Fruit fly (Drosophila melanogaster) whole organism, embryonic: ENCODE data around the gene CG32639.

Experiments
- Awh ChIP-seq: fragments of 200-800 bp; sonication (Bioruptor generic); IDR thresholded peaks from 2 replicates; pipeline ENCODE4, ENCODE4 v1.3.6; 2022; ENCODE audit warnings: missing biosample characterization, missing genetic modification characterization
- C15 ChIP-seq: fragments of 200-800 bp; sonication (Bioruptor generic); IDR thresholded peaks from 3 replicates; pipeline ENCODE4 v1.3.6; 2022; ENCODE audit warnings: missing biosample characterization, missing genetic modification characterization
- CG10209 ChIP-seq: fragments of 200-800 bp; sonication (Bioruptor generic); optimal IDR thresholded peaks from 3 replicates; lab custom pipeline; 2017; ENCODE audit warnings: missing biosample characterization, mild to moderate bottlenecking, missing genetic modification characterization, missing genetic modification reagents
- CG10462 ChIP-seq: fragments of 200-800 bp; sonication (Bioruptor generic); optimal IDR thresholded peaks from 2 replicates; lab custom pipeline; 2016; ENCODE audit warnings: missing biosample characterization, missing genetic modification characterization
- CG12769 ChIP-seq: fragments of 200-800 bp; sonication (Bioruptor generic); optimal IDR thresholded peaks from 2 replicates; lab custom pipeline; 2019; ENCODE audit warnings: missing biosample characterization, mild to moderate bottlenecking, missing genetic modification characterization, moderate library complexity
- CG14050 ChIP-seq: fragments of 200-800 bp; sonication (Bioruptor generic); IDR thresholded peaks from 3 replicates; pipeline ENCODE4 v1.3.6; 2022; ENCODE audit warnings: missing biosample characterization, missing genetic modification characterization
- CG14441 ChIP-seq: fragments of 200-800 bp; sonication (Bioruptor generic); IDR thresholded peaks from 2 replicates; pipeline ENCODE4 v1.3.6; 2022; ENCODE audit warnings: missing biosample characterization, missing genetic modification characterization
- CG14667 ChIP-seq: fragments of 200-800 bp; sonication (Bioruptor generic); IDR thresholded peaks from 2 replicates; pipeline ENCODE4 v1.3.6; 2022; ENCODE audit warnings: missing biosample characterization, missing genetic modification characterization
- CG14965 ChIP-seq: fragments of 200-800 bp; sonication (Bioruptor generic); optimal IDR thresholded peaks from 2 replicates; lab custom pipeline; 2016; ENCODE audit warnings: missing biosample characterization, missing genetic modification characterization, borderline replicate concordance
- CG15269 ChIP-seq: fragments of 200-800 bp; sonication (Bioruptor generic); optimal IDR thresholded peaks from 2 replicates; lab custom pipeline; 2018; ENCODE audit warnings: missing biosample characterization, mild to moderate bottlenecking, missing genetic modification characterization, moderate library complexity
- CG15479 ChIP-seq: fragments of 200-800 bp; sonication (Bioruptor generic); optimal IDR thresholded peaks from 3 replicates; lab custom pipeline; 2019; ENCODE audit warnings: missing biosample characterization, mild to moderate bottlenecking, missing genetic modification characterization, moderate library complexity
- CG17328 ChIP-seq: fragments of 200-800 bp; sonication (Bioruptor generic); IDR thresholded peaks from 2 replicates; pipeline ENCODE4 v1.3.6; 2022; ENCODE audit warnings: missing biosample characterization, missing genetic modification characterization
- CG30403 ChIP-seq: fragments of 200-800 bp; sonication (Bioruptor generic); optimal IDR thresholded peaks from 3 replicates; lab custom pipeline; 2016; ENCODE audit warnings: missing biosample characterization, missing genetic modification characterization
- CG34376 ChIP-seq: fragments of 200-800 bp; sonication (Bioruptor generic); optimal IDR thresholded peaks from 2 replicates; lab custom pipeline; 2018; ENCODE audit warnings: missing biosample characterization, mild to moderate bottlenecking, missing genetic modification characterization
- CG4424 ChIP-seq: fragments of 200-800 bp; sonication (Bioruptor generic); optimal IDR thresholded peaks from 3 replicates; lab custom pipeline; 2016; ENCODE audit warnings: missing biosample characterization, missing genetic modification characterization
- CG4707 ChIP-seq: fragments of 200-800 bp; sonication (Bioruptor generic); optimal IDR thresholded peaks from 2 replicates; lab custom pipeline; 2018; ENCODE audit warnings: missing biosample characterization, mild to moderate bottlenecking, missing genetic modification characterization, moderate library complexity
- CG4730 ChIP-seq: fragments of 200-800 bp; sonication (Bioruptor generic); IDR thresholded peaks from 2 replicates; pipeline ENCODE4 v1.3.6; 2022; ENCODE audit warnings: missing biosample characterization, missing genetic modification characterization
- CG7271 ChIP-seq: fragments of 200-800 bp; sonication (Bioruptor generic); optimal IDR thresholded peaks from 2 replicates; lab custom pipeline; 2018; ENCODE audit warnings: missing biosample characterization, mild to moderate bottlenecking, missing genetic modification characterization, moderate library complexity
- CG7372 ChIP-seq: fragments of 200-800 bp; sonication (Bioruptor generic); IDR thresholded peaks from 2 replicates; pipeline ENCODE4 v1.3.6; 2022; ENCODE audit warnings: missing biosample characterization, missing genetic modification characterization
- CG8924 ChIP-seq: fragments of 200-800 bp; optimal IDR thresholded peaks from 3 replicates; lab custom pipeline; 2019; ENCODE audit warnings: missing biosample characterization, mild to moderate bottlenecking, missing genetic modification characterization, moderate library complexity
- CG9797 ChIP-seq: fragments of 200-800 bp; sonication (Bioruptor generic); optimal IDR thresholded peaks from 3 replicates; lab custom pipeline; 2018; ENCODE audit warnings: missing biosample characterization, mild to moderate bottlenecking, missing genetic modification characterization
- CG9932 ChIP-seq: fragments of 200-800 bp; sonication (Bioruptor generic); IDR thresholded peaks from 2 replicates; pipeline ENCODE4 v1.3.6; 2022; ENCODE audit warnings: missing biosample characterization, missing genetic modification characterization
- CHES-1-like ChIP-seq: fragments of 200-800 bp; sonication (Bioruptor generic); optimal IDR thresholded peaks from 2 replicates; lab custom pipeline; 2016; ENCODE audit warnings: missing biosample characterization, missing genetic modification characterization
- Camta ChIP-seq: fragments of 200-800 bp; sonication (Bioruptor generic); optimal IDR thresholded peaks from 2 replicates; lab custom pipeline; 2016; ENCODE audit warnings: missing biosample characterization, missing genetic modification characterization
- Fer3 ChIP-seq: fragments of 200-800 bp; sonication (Bioruptor generic); optimal IDR thresholded peaks from 2 replicates; lab custom pipeline; 2018; ENCODE audit warnings: missing biosample characterization, mild to moderate bottlenecking, missing genetic modification characterization, moderate library complexity
- Hr51 ChIP-seq, 2 experiments: fragments of 200-800 bp; sonication (Bioruptor generic); optimal IDR thresholded peaks; 2 replicates in 1 of 2; 3 replicates in 1 of 2; lab custom pipeline; 2016 to 2018; ENCODE audit warnings: missing biosample characterization in 2 of 2, missing genetic modification characterization in 2 of 2, mild to moderate bottlenecking in 1 of 2, moderate library complexity in 1 of 2
- Meics ChIP-seq: fragments of 200-800 bp; sonication (Bioruptor generic); optimal IDR thresholded peaks from 2 replicates; lab custom pipeline; 2017; ENCODE audit warnings: missing biosample characterization, mild to moderate bottlenecking, missing genetic modification characterization
- Myb ChIP-seq: fragments of 200-800 bp; sonication (Bioruptor generic); optimal IDR thresholded peaks from 2 replicates; lab custom pipeline; 2016; ENCODE audit warnings: missing biosample characterization, missing genetic modification characterization
- NC2α ChIP-seq: fragments of 200-800 bp; sonication (Bioruptor generic); optimal IDR thresholded peaks from 2 replicates; lab custom pipeline; 2016; ENCODE audit warnings: missing biosample characterization, missing genetic modification characterization
- Oli ChIP-seq: fragments of 200-800 bp; sonication (Bioruptor generic); optimal IDR thresholded peaks from 2 replicates; lab custom pipeline; 2018; ENCODE audit warnings: missing biosample characterization, mild to moderate bottlenecking, missing genetic modification characterization, moderate library complexity
- Optix ChIP-seq: fragments of 200-800 bp; sonication (Bioruptor generic); IDR thresholded peaks from 3 replicates; pipeline ENCODE4 v1.3.6; 2022; ENCODE audit warnings: missing biosample characterization, missing genetic modification characterization
- PHDP ChIP-seq: fragments of 200-800 bp; sonication (Bioruptor generic); optimal IDR thresholded peaks from 3 replicates; lab custom pipeline; 2018; ENCODE audit warnings: missing biosample characterization, mild to moderate bottlenecking, missing genetic modification characterization, moderate library complexity
- Pdp1 ChIP-seq, 2 experiments: fragments of 200-800 bp; sonication (Bioruptor generic); optimal IDR thresholded peaks; 3 replicates each; lab custom pipeline; 2016; ENCODE audit warnings: missing biosample characterization in 2 of 2, missing genetic modification characterization in 2 of 2, mild to moderate bottlenecking in 1 of 2, moderate library complexity in 1 of 2
- Six4 ChIP-seq: fragments of 200-800 bp; sonication (Bioruptor generic); optimal IDR thresholded peaks from 2 replicates; lab custom pipeline; 2016; ENCODE audit warnings: missing biosample characterization, missing genetic modification characterization
- Trl ChIP-seq, 3 experiments: fragments of >200 bp in 2 of 3; fragments of 200-800 bp in 1 of 3; sonication (Bioruptor generic) in 1 of 3; optimal IDR thresholded peaks; 2 replicates in 1 of 3; 3 replicates in 2 of 3; lab custom pipeline; 2016 to 2017; ENCODE audit warnings: missing biosample characterization in 1 of 3, missing genetic modification characterization in 1 of 3
- ab ChIP-seq: fragments of 200-800 bp; sonication (Bioruptor generic); optimal IDR thresholded peaks from 2 replicates; lab custom pipeline; 2016; ENCODE audit warnings: missing biosample characterization, missing genetic modification characterization
- abd-A ChIP-seq: fragments of 200-800 bp; sonication (Bioruptor generic); optimal IDR thresholded peaks from 3 replicates; lab custom pipeline; 2019; ENCODE audit warnings: missing biosample characterization, mild to moderate bottlenecking, missing genetic modification characterization, moderate library complexity
- btn ChIP-seq: fragments of 200-800 bp; sonication (Bioruptor generic); optimal IDR thresholded peaks from 2 replicates; lab custom pipeline; 2016; ENCODE audit warnings: missing biosample characterization, missing genetic modification characterization
- cato ChIP-seq: fragments of 200-800 bp; sonication (Bioruptor generic); optimal IDR thresholded peaks from 2 replicates; lab custom pipeline; 2016; ENCODE audit warnings: missing biosample characterization, missing genetic modification characterization, borderline replicate concordance
- chinmo ChIP-seq: fragments of 200-800 bp; sonication (Bioruptor generic); IDR thresholded peaks from 4 replicates; pipeline ENCODE4 v1.3.6; 2022; ENCODE audit warnings: missing biosample characterization, missing genetic modification characterization; ENCODE audit not compliant: partially characterized antibody
- ci ChIP-seq: fragments of 200-800 bp; sonication (Bioruptor generic); IDR thresholded peaks from 3 replicates; pipeline ENCODE4 v1.3.6; 2022; ENCODE audit warnings: missing biosample characterization, missing genetic modification characterization
- ems ChIP-seq: fragments of 200-800 bp; sonication (Bioruptor generic); optimal IDR thresholded peaks from 3 replicates; lab custom pipeline; 2016; ENCODE audit warnings: missing biosample characterization, missing genetic modification characterization
- gfzf ChIP-seq: fragments of 200-800 bp; sonication (Bioruptor generic); optimal IDR thresholded peaks from 2 replicates; lab custom pipeline; 2016; ENCODE audit warnings: missing biosample characterization, mild to moderate bottlenecking, missing genetic modification characterization, moderate library complexity
- lab ChIP-seq: fragments of 200-800 bp; sonication (Bioruptor generic); optimal IDR thresholded peaks from 3 replicates; lab custom pipeline; 2017; ENCODE audit warnings: missing biosample characterization, missing genetic modification characterization, mild to moderate bottlenecking, moderate library complexity, missing genetic modification reagents
- nerfin-1 ChIP-seq: fragments of 200-800 bp; sonication (Bioruptor generic); optimal IDR thresholded peaks from 3 replicates; lab custom pipeline; 2019; ENCODE audit warnings: missing biosample characterization, mild to moderate bottlenecking, missing genetic modification characterization, moderate library complexity
- odd ChIP-seq: fragments of 200-800 bp; sonication (Bioruptor generic); optimal IDR thresholded peaks from 2 replicates; lab custom pipeline; 2017; ENCODE audit warnings: missing biosample characterization, mild to moderate bottlenecking, missing genetic modification characterization
- sisA ChIP-seq: fragments of 200-800 bp; sonication (Bioruptor generic); IDR thresholded peaks from 2 replicates; pipeline ENCODE4 v1.3.6; 2022; ENCODE audit warnings: missing biosample characterization, missing genetic modification characterization
- sob ChIP-seq: fragments of 200-800 bp; sonication (Bioruptor generic); IDR thresholded peaks from 2 replicates; pipeline ENCODE4 v1.3.6; 2022; ENCODE audit warnings: missing biosample characterization, missing genetic modification characterization

The CG32639 gene

DNA sequence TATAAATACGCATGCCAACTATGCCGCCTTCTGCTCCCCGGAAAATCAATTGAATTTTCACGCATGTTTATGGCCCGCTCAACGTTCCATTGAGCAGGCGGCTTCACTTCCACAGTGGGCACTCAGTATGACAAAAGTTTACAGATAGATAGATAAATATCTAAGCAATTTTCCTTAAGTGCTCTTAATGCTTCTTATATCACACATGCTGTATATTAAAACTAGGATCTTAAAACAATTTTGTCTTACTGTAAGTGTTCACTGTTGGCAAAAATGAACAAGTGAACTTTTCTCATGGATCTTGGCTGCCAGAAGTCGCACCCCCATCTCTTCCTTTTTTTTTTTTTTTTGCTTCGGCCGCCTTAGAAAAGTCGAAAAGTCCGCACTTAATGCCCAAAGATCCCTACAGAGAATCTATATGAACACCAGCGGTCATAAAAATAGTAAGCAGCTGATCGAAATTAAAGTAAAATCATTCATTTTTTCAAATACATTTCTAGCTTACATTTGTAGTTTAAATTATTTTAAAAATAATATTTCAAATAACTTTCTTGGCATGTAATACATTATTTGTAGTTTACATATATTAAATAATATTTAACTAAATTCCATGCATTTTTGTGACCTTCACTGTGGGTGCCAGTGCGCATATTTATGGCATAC is 16.8 kb upstream of the CG32639 start (continued):
- TF ChIP-seq Awh (GFP tag; lab: Robert Waterston, UW) (peak; percentile 46), CG34376 (GFP tag; lab: Kevin White, UChicago) (no peak), CHES-1-like (peak; percentile 40), CG12769 (tag; lab: Kevin White, UChicago) (peak; percentile 66), CG14050 (peak; percentile 31; the same call in 2 of the 3 replicates), CG14667 (peak; percentile 33), CG4707 (no peak), CG4424 (GFP tag; lab: Kevin White, UChicago) (no peak), C15 (GFP tag; lab: Robert Waterston, UW) (0 out of 3 replicates have a peak, but pooled peaks have one; percentile 19), sisA (peak; percentile 65), sob (GFP tag; lab: Robert Waterston, UW) (0 out of 2 replicates have a peak, but pooled peaks have one; percentile 17), CG14965 (GFP tag; lab: Kevin White, UChicago) (no peak), NC2α (no peak), Myb (GFP tag; lab: Kevin White, UChicago) (no peak), Hr51 (GFP tag; optimal IDR thresholded peaks at IDR 0.05; lab: Kevin White, UChicago) (peak; percentile 21 to 56), Trl (optimal IDR thresholded peaks at IDR 0.05; lab: Kevin White, UChicago) (no peak), Trl (GFP tag; optimal IDR thresholded peaks at IDR 0.05; lab: Kevin White, UChicago) (no peak), CG8924 (tag; lab: Kevin White, UChicago) (peak; percentile 49), CG9797 (GFP tag; lab: Kevin White, UChicago) (no peak), PHDP (peak; percentile 42), chinmo (GFP tag; lab: Robert Waterston, UW) (no peak), Fer3 (tag; lab: Kevin White, UChicago) (peak; percentile 2), CG15479 (GFP tag; lab: Kevin White, UChicago) (no peak), cato (GFP tag; lab: Kevin White, UChicago) (peak; percentile 0), CG10462 (GFP tag; lab: Kevin White, UChicago) (no peak), Optix (GFP tag; lab: Robert Waterston, UW) (peak; percentile 44; the same call in 1 of the 3 replicates), ci (peak; percentile 65), btn (no peak), CG30403 (GFP tag; lab: Kevin White, UChicago) (peak; percentile 40), CG10209 (GFP tag; lab: Kevin White, UChicago) (peak; percentile 20), Meics (GFP tag; lab: Kevin White, UChicago) (peak; percentile 31), ems (GFP tag; lab: Kevin White, UChicago) (peak; percentile 46), CG4730 (GFP tag; lab: Robert Waterston, UW) (peak; percentile 21; the same call in 1 of the 2 replicates), CG7271 (no peak), CG9932 (peak; percentile 39; the same call in 1 of the 2 replicates), Camta (GFP tag; lab: Kevin White, UChicago) (peak; percentile 38), CG14441 (peak; percentile 77), nerfin-1 (tag; lab: Kevin White, UChicago) (no peak), gfzf (GFP tag; lab: Kevin White, UChicago) (no peak), ab (GFP tag; lab: Kevin White, UChicago) (no peak), CG7372 (0 out of 2 replicates have a peak, but pooled peaks have one; percentile 16), CG15269 (peak; percentile 50), Oli (tag; lab: Kevin White, UChicago) (peak; percentile 44), Six4 (GFP tag; lab: Kevin White, UChicago) (no peak), Pdp1 (GFP tag; optimal IDR thresholded peaks at IDR 0.05; lab: Kevin White, UChicago) (peak; percentile 10 to 50), odd (GFP tag; lab: Kevin White, UChicago) (no peak), CG17328 (peak; percentile 45), abd-A (tag; lab: Kevin White, UChicago) (no peak), lab (GFP tag; lab: Kevin White, UChicago) (peak; percentile 18)
